Fruit fly (Drosophila melanogaster): Measurements from ENCODE around the gene CG2061.

CG2061 gene

DNA sequence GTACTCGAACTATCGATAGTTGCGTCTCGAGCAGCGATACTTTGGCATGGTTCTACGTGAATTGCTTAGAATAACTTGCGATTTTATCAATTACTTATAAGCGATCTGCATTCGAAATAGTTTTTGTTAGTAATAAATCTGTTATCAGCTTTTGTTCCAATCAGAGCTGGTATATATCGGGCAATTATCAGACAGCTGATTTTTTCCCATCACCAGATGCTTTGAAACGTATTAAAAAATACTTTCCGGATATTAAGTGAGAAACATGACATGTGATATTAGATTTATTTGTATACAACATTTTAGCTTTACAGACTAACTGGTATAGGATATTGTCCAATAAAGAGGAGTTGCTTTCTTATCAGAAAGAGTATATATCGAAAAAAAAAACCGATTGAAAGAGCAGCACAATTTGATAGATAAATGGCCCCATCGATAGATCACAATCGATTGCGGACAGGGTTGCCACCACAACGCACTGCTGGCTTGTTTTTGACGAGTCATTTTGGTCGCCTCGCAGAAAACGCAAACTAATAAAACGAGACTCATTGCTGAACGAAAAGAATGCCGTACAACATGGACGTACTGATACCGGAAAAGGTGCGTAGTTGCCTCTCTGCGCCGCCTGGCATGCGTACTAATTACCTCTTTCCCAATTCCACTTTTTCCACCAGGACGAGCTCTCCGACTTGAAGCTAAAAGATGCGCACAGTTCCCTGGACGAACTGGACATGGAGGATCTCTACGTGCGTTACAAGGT lies 32.6 kb downstream of the CG2061 start, which contains the start of gene Rpt3:
TSS of gene Rpt3 (plus strand) at position 353 of the 760 bp plus-strand sequence.
- no peak for TF ChIP-seq CG32121 (GFP tag; IDR thresholded peaks at IDR 0.05)
- TF ChIP-seq Pif1A (GFP tag; optimal IDR thresholded peaks at IDR 0.05) = no peak
- TF ChIP-seq gl (tag; optimal IDR thresholded peaks at IDR 0.05) = no peak
- no peak for TF ChIP-seq EcR (GFP tag; optimal IDR thresholded peaks at IDR 0.05)
- TF ChIP-seq CG14655 (GFP tag; optimal IDR thresholded peaks at IDR 0.05) = no peak
- no peak for TF ChIP-seq CG10348 (GFP tag; IDR thresholded peaks at IDR 0.05)
- TF ChIP-seq CG4496 (GFP tag; IDR thresholded peaks at IDR 0.05) = no peak; the same call in 2 of the 3 replicates
- TF ChIP-seq Pif1B (GFP tag; optimal IDR thresholded peaks at IDR 0.05) = no peak
- no peak for TF ChIP-seq CG8301 (tag; optimal IDR thresholded peaks at IDR 0.05)
- no peak for TF ChIP-seq CG15710 (tag; optimal IDR thresholded peaks at IDR 0.05)
- TF ChIP-seq D1 (tag; optimal IDR thresholded peaks at IDR 0.05) = no peak
- TF ChIP-seq Snoo (tag; optimal IDR thresholded peaks at IDR 0.05) = no peak

DNA sequence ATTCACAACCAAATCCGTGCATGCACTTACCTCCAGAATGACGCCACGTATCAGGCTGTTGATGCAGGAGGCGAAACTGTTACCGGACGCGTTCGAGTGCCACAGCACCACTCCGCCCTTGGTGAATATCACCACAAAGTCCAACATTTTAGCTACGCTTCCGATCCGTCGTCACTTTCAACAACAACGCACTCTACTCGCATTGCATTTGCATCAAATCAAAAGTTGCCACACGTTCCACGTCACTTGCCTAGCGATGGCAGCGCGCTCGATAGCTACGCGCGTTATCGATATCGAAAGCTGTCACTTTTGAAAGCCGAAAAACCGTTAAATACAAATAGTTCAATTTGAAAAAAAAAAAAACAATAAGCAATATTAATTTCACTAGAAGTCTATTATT lies 36.5 kb downstream of the CG2061 start, which contains the start of gene SrpRalpha:
TSS of gene SrpRalpha (minus strand) at position 260 of the 400 bp plus-strand sequence.
- TF ChIP-seq gl (tag; optimal IDR thresholded peaks at IDR 0.05) (no peak), CG12605 (GFP tag; IDR thresholded peaks at IDR 0.05) (0 out of 2 replicates have a peak, but pooled peaks have one; percentile 13), CG10348 (GFP tag; IDR thresholded peaks at IDR 0.05) (no peak), CG34367 (tag; optimal IDR thresholded peaks at IDR 0.05) (no peak), CG15710 (tag; optimal IDR thresholded peaks at IDR 0.05) (no peak), EcR (GFP tag; optimal IDR thresholded peaks at IDR 0.05) (no peak)

dm6 chrX:11132312-11132711 lies 40.0 kb downstream of the CG2061 start, which contains the start of gene CG44385:
Gene CG44385 (minus strand): TSS chrX:11132412.
- TF ChIP-seq CG34367 (tag; optimal IDR thresholded peaks at IDR 0.05) (no peak), D1 (tag; optimal IDR thresholded peaks at IDR 0.05) (no peak), Pif1B (GFP tag; optimal IDR thresholded peaks at IDR 0.05) (no peak), gl (tag; optimal IDR thresholded peaks at IDR 0.05) (no peak), CG13204 (GFP tag; optimal IDR thresholded peaks at IDR 0.05) (no peak), fd96Ca (GFP tag; IDR thresholded peaks at IDR 0.05) (no peak), rn (GFP tag; IDR thresholded peaks at IDR 0.05) (no peak), CG12605 (GFP tag; IDR thresholded peaks at IDR 0.05) (no peak), CG15710 (tag; optimal IDR thresholded peaks at IDR 0.05) (no peak), CG10348 (GFP tag; IDR thresholded peaks at IDR 0.05) (no peak), CG17806 (tag; optimal IDR thresholded peaks at IDR 0.05) (no peak), CG14655 (GFP tag; optimal IDR thresholded peaks at IDR 0.05) (no peak), CG8159 (tag; optimal IDR thresholded peaks at IDR 0.05) (no peak), Pif1A (GFP tag; optimal IDR thresholded peaks at IDR 0.05) (no peak), Snoo (tag; optimal IDR thresholded peaks at IDR 0.05) (no peak), CG9948 (tag; optimal IDR thresholded peaks at IDR 0.05) (no peak)

DNA sequence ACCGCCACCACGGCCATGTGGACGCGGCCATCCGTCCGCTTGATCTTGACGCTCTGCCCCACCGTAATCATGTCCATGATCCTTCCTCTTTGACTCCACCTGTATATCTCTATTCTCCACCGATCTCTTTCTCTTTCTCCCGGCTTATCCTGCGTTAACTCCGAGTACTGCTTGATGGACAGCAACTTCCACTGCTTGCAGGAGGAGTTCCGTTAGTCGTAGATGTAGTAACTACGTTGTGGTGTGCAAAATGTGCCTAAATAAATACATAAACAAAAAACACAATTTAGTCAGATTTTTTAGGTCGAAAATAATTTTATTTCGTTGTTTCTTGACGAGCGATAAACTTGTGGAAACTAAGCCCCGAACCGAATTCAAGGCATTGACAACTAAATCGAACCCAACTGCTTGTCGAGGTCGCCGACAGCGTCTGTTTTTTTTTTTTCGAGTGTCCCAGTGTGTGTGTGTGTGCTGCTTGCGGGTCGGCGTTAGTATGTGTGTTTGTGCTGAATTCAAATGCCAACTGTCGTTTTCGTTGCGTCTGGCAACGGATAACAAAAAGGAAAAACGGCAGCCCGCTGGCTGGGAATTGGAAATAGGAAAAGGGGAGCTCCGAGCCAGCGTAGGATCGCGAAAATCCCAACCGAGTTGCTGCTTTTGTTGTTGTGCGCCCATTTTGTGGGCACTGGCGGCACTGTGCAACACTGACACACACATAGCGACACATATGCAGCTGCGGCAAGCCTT lies 43.7 kb downstream of the CG2061 start:
- no peak for TF ChIP-seq rn (GFP tag; IDR thresholded peaks at IDR 0.05)
- no peak for TF ChIP-seq Ets98B (GFP tag; IDR thresholded peaks at IDR 0.05)
- no peak for TF ChIP-seq CG13204 (GFP tag; optimal IDR thresholded peaks at IDR 0.05)
- TF ChIP-seq EcR (GFP tag; optimal IDR thresholded peaks at IDR 0.05) = peak; percentile 15
- TF ChIP-seq CG8301 (tag; optimal IDR thresholded peaks at IDR 0.05) = no peak

DNA sequence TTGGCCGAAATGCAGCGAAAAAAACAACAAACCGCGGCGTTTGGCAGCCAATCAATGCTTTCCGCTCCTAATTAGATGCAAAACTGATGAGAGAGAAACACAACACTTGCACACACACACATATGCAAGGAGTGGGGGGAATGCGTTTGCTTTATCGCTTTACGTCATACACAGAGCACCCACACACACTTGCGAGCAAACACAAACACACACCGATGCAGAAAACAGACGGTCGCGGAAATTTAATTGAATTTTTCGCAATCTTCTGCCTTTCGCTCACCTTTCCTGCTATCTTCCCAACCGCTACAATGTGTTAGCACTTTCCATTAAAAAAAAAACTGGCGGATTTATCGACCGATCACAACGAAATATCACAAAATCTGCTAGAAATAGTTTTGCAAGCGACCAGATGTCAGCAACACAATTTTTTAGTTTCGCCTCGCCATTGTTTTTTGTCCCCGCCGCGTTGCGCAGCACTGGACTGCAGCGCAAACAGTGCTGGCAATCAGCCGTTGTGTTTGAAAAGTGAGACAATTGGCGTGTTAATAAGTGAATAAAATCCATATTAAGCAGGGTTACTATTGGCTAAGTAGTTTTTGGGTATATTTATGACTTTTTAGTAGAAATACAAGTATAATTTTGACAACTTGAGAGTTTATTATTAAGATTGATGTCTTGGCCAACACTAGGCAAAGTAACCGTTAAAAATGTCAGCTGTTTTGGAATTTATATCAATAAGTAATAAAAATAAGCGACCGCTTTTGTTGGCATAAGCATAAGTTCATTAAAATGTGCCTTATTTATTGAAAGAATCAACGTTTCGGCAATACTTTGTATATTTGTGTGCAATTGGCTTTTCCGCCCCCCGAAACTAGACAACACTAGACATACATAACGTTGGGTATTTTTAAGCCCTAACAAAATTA lies 44.6 kb downstream of the CG2061 start, which contains the start of gene Klp10A:
TSS of gene Klp10A (minus strand) at position 532 of the 926 bp plus-strand sequence.
- TF ChIP-seq CG15710 (tag; optimal IDR thresholded peaks at IDR 0.05) (peak; percentile 22), Ets98B (GFP tag; IDR thresholded peaks at IDR 0.05) (no peak), CG9948 (tag; optimal IDR thresholded peaks at IDR 0.05) (no peak), CG12605 (GFP tag; IDR thresholded peaks at IDR 0.05) (no peak)

- peak; percentile 37; the same call in 1 of the 3 replicates for TF ChIP-seq CG4496 (GFP tag; IDR thresholded peaks at IDR 0.05)
- TF ChIP-seq CG15710 (tag; optimal IDR thresholded peaks at IDR 0.05) = no peak
- TF ChIP-seq CG12605 (GFP tag; IDR thresholded peaks at IDR 0.05) = no peak
- no peak for TF ChIP-seq CG13204 (GFP tag; optimal IDR thresholded peaks at IDR 0.05)
- peak; percentile 1 for TF ChIP-seq CG17806 (tag; optimal IDR thresholded peaks at IDR 0.05)
- no peak for TF ChIP-seq Pif1B (GFP tag; optimal IDR thresholded peaks at IDR 0.05)
- no peak for TF ChIP-seq gl (tag; optimal IDR thresholded peaks at IDR 0.05)
- no peak for TF ChIP-seq Pif1A (GFP tag; optimal IDR thresholded peaks at IDR 0.05)
- TF ChIP-seq rn (GFP tag; IDR thresholded peaks at IDR 0.05) = no peak
- 0 out of 2 replicates have a peak, but pooled peaks have one; percentile 15 for TF ChIP-seq CG32121 (GFP tag; IDR thresholded peaks at IDR 0.05)
- peak; percentile 0 for TF ChIP-seq CG8159 (tag; optimal IDR thresholded peaks at IDR 0.05)
- 0 out of 3 replicates have a peak, but pooled peaks have one; percentile 25 for TF ChIP-seq fd96Ca (GFP tag; IDR thresholded peaks at IDR 0.05)
Measured at dm6 chrX:11137566-11138186, 45.4 kb downstream of the CG2061 start, which contains the start of gene CDK2AP1. Gene CDK2AP1 (plus strand): TSS chrX:11137859.
